Worm (Caenorhabditis elegans): Measurements from ENCODE around the gene mrpl-45.

mrpl-45 gene

ce11 chrIII:1163203-1163602 is 38.6 kb downstream of the mrpl-45 start:
- TF ChIP-seq ekl-4 (GFP tag; IDR thresholded peaks at IDR 0.05): 0 out of 2 replicates have a peak, but pooled peaks have one; percentile 9
- TF ChIP-seq snpc-4 (GFP tag; optimal IDR thresholded peaks at IDR 0.05): peak; percentile 3
- TF ChIP-seq snpc-4 (tag; optimal IDR thresholded peaks at IDR 0.05): no peak
- TF ChIP-seq T26A5.8 (tag; optimal IDR thresholded peaks at IDR 0.05): no peak
- peak; percentile 31 for TF ChIP-seq D2030.7 (GFP tag; IDR thresholded peaks at IDR 0.05)
- no peak for TF ChIP-seq bed-1 (GFP tag; IDR thresholded peaks at IDR 0.05)
- TF ChIP-seq atf-7 (tag; optimal IDR thresholded peaks at IDR 0.05): no peak
- peak; percentile 70 for TF ChIP-seq B0261.1 (tag; optimal IDR thresholded peaks at IDR 0.05)
- TF ChIP-seq T07F8.4 (tag; optimal IDR thresholded peaks at IDR 0.05): no peak
- no peak for TF ChIP-seq Y95B8A.8 (GFP tag; IDR thresholded peaks at IDR 0.05)
- TF ChIP-seq mxl-1 (tag; optimal IDR thresholded peaks at IDR 0.05): peak; percentile 16
- peak; percentile 36; the same call in 1 of the 2 replicates for TF ChIP-seq hmg-1.2 (GFP tag; IDR thresholded peaks at IDR 0.05)
- TF ChIP-seq ama-1 (optimal IDR thresholded peaks at IDR 0.05): no peak
- peak in 1 of 2 experiments; percentile 62 for TF ChIP-seq ama-1 (GFP tag; optimal IDR thresholded peaks at IDR 0.05)
- TF ChIP-seq die-1 (tag; optimal IDR thresholded peaks at IDR 0.05): peak; percentile 65
- no peak for TF ChIP-seq aptf-2 (GFP tag; conservative IDR thresholded peaks at IDR 0.05)
- 0 out of 2 replicates have a peak, but pooled peaks have one; percentile 57 for TF ChIP-seq nfyb-1 (GFP tag; IDR thresholded peaks at IDR 0.05)
- TF ChIP-seq lsl-1 (GFP tag; optimal IDR thresholded peaks at IDR 0.05): peak; percentile 32
- TF ChIP-seq ztf-18 (tag; optimal IDR thresholded peaks at IDR 0.05): peak; percentile 53
- peak; percentile 10 for TF ChIP-seq lsy-27 (tag; optimal IDR thresholded peaks at IDR 0.05; ENCODE audit: borderline replicate concordance, insufficient read depth)
- TF ChIP-seq him-1 (tag; optimal IDR thresholded peaks at IDR 0.05): peak; percentile 68
- peak; percentile 88 for TF ChIP-seq tbp1 (GFP tag; optimal IDR thresholded peaks at IDR 0.05)
- no peak for TF ChIP-seq chd-7 (tag; optimal IDR thresholded peaks at IDR 0.05)
- TF ChIP-seq nhr-90 (tag; optimal IDR thresholded peaks at IDR 0.05): peak; percentile 42
- peak; percentile 32; the same call in 1 of the 2 replicates for TF ChIP-seq dox-1 (GFP tag; IDR thresholded peaks at IDR 0.05)
- no peak for TF ChIP-seq zfh-2 (GFP tag; conservative IDR thresholded peaks at IDR 0.05)
- peak; percentile 8 for TF ChIP-seq F49E8.2 (tag; optimal IDR thresholded peaks at IDR 0.05; ENCODE audit: insufficient read depth)
- peak; percentile 0 for TF ChIP-seq snpc-3.4 (tag; optimal IDR thresholded peaks at IDR 0.05)
- peak; percentile 20 for TF ChIP-seq lin-54 (GFP tag; optimal IDR thresholded peaks at IDR 0.05)
- TF ChIP-seq lin-26 (GFP tag; IDR thresholded peaks at IDR 0.05): peak; percentile 75
- TF ChIP-seq Y79H2A.3 (GFP tag; conservative IDR thresholded peaks at IDR 0.05): no peak
- peak; percentile 70 for TF ChIP-seq rpc-1 (optimal IDR thresholded peaks at IDR 0.05)
- TF ChIP-seq rpc-1 (tag; optimal IDR thresholded peaks at IDR 0.05): peak; percentile 81

ce11 chrIII:1161946-1162345 is 39.9 kb downstream of the mrpl-45 start:
- no peak for TF ChIP-seq madf-3 (GFP tag; IDR thresholded peaks at IDR 0.05)
- TF ChIP-seq ztf-3 (GFP tag; optimal IDR thresholded peaks at IDR 0.05): no peak
- TF ChIP-seq egl-44 (GFP tag; IDR thresholded peaks at IDR 0.05): no peak
- TF ChIP-seq T26A5.8 (tag; optimal IDR thresholded peaks at IDR 0.05): no peak
- no peak for TF ChIP-seq B0035.1 (tag; optimal IDR thresholded peaks at IDR 0.05)
- no peak for TF ChIP-seq hlh-12 (tag; optimal IDR thresholded peaks at IDR 0.05)
- no peak for TF ChIP-seq ets-4 (GFP tag; optimal IDR thresholded peaks at IDR 0.05)
- no peak for TF ChIP-seq Y53F4B.3 (GFP tag; IDR thresholded peaks at IDR 0.05)
- TF ChIP-seq lag-1 (GFP tag; IDR thresholded peaks at IDR 0.05): no peak
- TF ChIP-seq nhr-27 (tag; optimal IDR thresholded peaks at IDR 0.05): no peak
- TF ChIP-seq T07F8.4 (tag; optimal IDR thresholded peaks at IDR 0.05): no peak
- TF ChIP-seq F57A8.1 (GFP tag; optimal IDR thresholded peaks at IDR 0.05): no peak

Data from whole organism, young adult.